Fruit fly (Drosophila melanogaster): Measurements from ENCODE around the gene CG10650.
A peak's percentile ranks its signal among the peaks of the same experiment; 100 is the strongest.

CG10650 gene

DNA sequence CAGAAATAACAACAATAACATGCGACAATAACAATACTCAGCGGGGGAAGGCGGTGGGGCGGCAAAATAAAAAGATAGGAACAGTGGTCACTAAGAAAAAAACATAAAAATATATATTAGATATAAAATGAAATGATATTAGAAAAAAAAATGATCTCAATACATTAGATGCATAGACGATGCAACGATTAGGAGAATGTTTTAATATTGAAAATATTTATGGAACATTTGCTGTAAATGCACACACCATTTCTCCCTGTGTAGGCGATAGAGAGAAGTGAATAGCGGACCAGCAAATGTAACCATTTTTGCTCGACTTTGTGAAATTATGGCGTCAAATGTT is 29.5 kb downstream of the CG10650 start (continued):
- TF ChIP-seq Abd-B (GFP tag; optimal IDR thresholded peaks at IDR 0.05): peak; percentile 53
- TF ChIP-seq CG2202 (tag; optimal IDR thresholded peaks at IDR 0.05): no peak
- peak; percentile 90 for TF ChIP-seq ham (GFP tag; IDR thresholded peaks at IDR 0.05)
- TF ChIP-seq CG3163 (GFP tag; optimal IDR thresholded peaks at IDR 0.05): no peak
- peak; percentile 43 for TF ChIP-seq CG12942 (GFP tag; optimal IDR thresholded peaks at IDR 0.05)
- peak; percentile 10 for TF ChIP-seq NK7.1 (GFP tag; optimal IDR thresholded peaks at IDR 0.05)
- peak; percentile 73 for TF ChIP-seq NfI (GFP tag; optimal IDR thresholded peaks at IDR 0.05)
- TF ChIP-seq Hr3 (GFP tag; optimal IDR thresholded peaks at IDR 0.05): peak; percentile 47
- peak; percentile 62 for TF ChIP-seq CG7987 (GFP tag; optimal IDR thresholded peaks at IDR 0.05)
- peak; percentile 34 for TF ChIP-seq CG4820 (GFP tag; optimal IDR thresholded peaks at IDR 0.05)
- peak; percentile 15 for TF ChIP-seq CG9609 (GFP tag; optimal IDR thresholded peaks at IDR 0.05)
- TF ChIP-seq chinmo (GFP tag; IDR thresholded peaks at IDR 0.05; ENCODE audit: partially characterized antibody): no peak; the same call in 2 of the 4 replicates
- no peak for TF ChIP-seq tll (GFP tag; optimal IDR thresholded peaks at IDR 0.05)
- TF ChIP-seq odd (GFP tag; optimal IDR thresholded peaks at IDR 0.05): peak; percentile 3
- TF ChIP-seq usp (GFP tag; optimal IDR thresholded peaks at IDR 0.05): no peak
- peak; percentile 94 for TF ChIP-seq al (GFP tag; IDR thresholded peaks at IDR 0.05)
- no peak for TF ChIP-seq cg (GFP tag; optimal IDR thresholded peaks at IDR 0.05)
- peak; percentile 65 for TF ChIP-seq nmo (GFP tag; optimal IDR thresholded peaks at IDR 0.05)
- peak; percentile 75 for TF ChIP-seq CG1233 (GFP tag; optimal IDR thresholded peaks at IDR 0.05)
- TF ChIP-seq her (GFP tag; optimal IDR thresholded peaks at IDR 0.05): no peak
- peak; percentile 42 for TF ChIP-seq B-H2 (GFP tag; optimal IDR thresholded peaks at IDR 0.05)
- peak; percentile 57 for TF ChIP-seq CG30403 (GFP tag; optimal IDR thresholded peaks at IDR 0.05)
- no peak for TF ChIP-seq lov (optimal IDR thresholded peaks at IDR 0.05)
- TF ChIP-seq lov (GFP tag; IDR thresholded peaks at IDR 0.05): no peak
- TF ChIP-seq bsh (GFP tag; optimal IDR thresholded peaks at IDR 0.05): peak in 1 of 2 experiments; percentile 66
- TF ChIP-seq Lpt (GFP tag; optimal IDR thresholded peaks at IDR 0.05): no peak
- TF ChIP-seq Lhr (GFP tag; optimal IDR thresholded peaks at IDR 0.05): no peak
- TF ChIP-seq CG13287 (GFP tag; IDR thresholded peaks at IDR 0.05; ENCODE audit: partially characterized antibody): 0 out of 2 replicates have a peak, but pooled peaks have one; percentile 12
- no peak for TF ChIP-seq CG9876 (GFP tag; optimal IDR thresholded peaks at IDR 0.05)
- TF ChIP-seq vvl (GFP tag; IDR thresholded peaks at IDR 0.05): peak; percentile 92
- TF ChIP-seq CG4424 (GFP tag; optimal IDR thresholded peaks at IDR 0.05): peak; percentile 69
- TF ChIP-seq CG4707 (GFP tag; optimal IDR thresholded peaks at IDR 0.05): peak; percentile 16
- TF ChIP-seq CG10209 (GFP tag; optimal IDR thresholded peaks at IDR 0.05): peak; percentile 68
- peak; percentile 4 for TF ChIP-seq bab2 (GFP tag; optimal IDR thresholded peaks at IDR 0.05)
- TF ChIP-seq CG10654 (GFP tag; optimal IDR thresholded peaks at IDR 0.05): peak; percentile 53
- no peak for TF ChIP-seq Hr39 (optimal IDR thresholded peaks at IDR 0.05)
- TF ChIP-seq org-1 (GFP tag; optimal IDR thresholded peaks at IDR 0.05): peak; percentile 58
- TF ChIP-seq CG8944 (GFP tag; optimal IDR thresholded peaks at IDR 0.05): no peak
- TF ChIP-seq CG4854 (GFP tag; optimal IDR thresholded peaks at IDR 0.05): peak; percentile 45
- peak; percentile 68 for TF ChIP-seq CG8765 (GFP tag; IDR thresholded peaks at IDR 0.05)
- peak; percentile 39 for TF ChIP-seq az2 (GFP tag; optimal IDR thresholded peaks at IDR 0.05)
- peak; percentile 85 for TF ChIP-seq CG17328 (GFP tag; IDR thresholded peaks at IDR 0.05)
- TF ChIP-seq CrebB (tag; optimal IDR thresholded peaks at IDR 0.05): peak; percentile 29
- peak; percentile 77 for TF ChIP-seq Fer2 (tag; optimal IDR thresholded peaks at IDR 0.05)
- no peak for TF ChIP-seq jumu (GFP tag; optimal IDR thresholded peaks at IDR 0.05)
- no peak for TF ChIP-seq CG14965 (GFP tag; optimal IDR thresholded peaks at IDR 0.05; ENCODE audit: borderline replicate concordance)
- TF ChIP-seq NC2β (GFP tag; optimal IDR thresholded peaks at IDR 0.05): peak; percentile 19
- peak; percentile 49 for TF ChIP-seq Spps (tag; optimal IDR thresholded peaks at IDR 0.05)
- peak; percentile 88 for TF ChIP-seq CG10366 (GFP tag; IDR thresholded peaks at IDR 0.05)
- TF ChIP-seq fru (optimal IDR thresholded peaks at IDR 0.05): no peak
- peak; percentile 62; the same call in 1 of the 2 replicates for TF ChIP-seq Nf-YA (GFP tag; IDR thresholded peaks at IDR 0.05)
- no peak for TF ChIP-seq br (optimal IDR thresholded peaks at IDR 0.05)
- TF ChIP-seq otp (GFP tag; IDR thresholded peaks at IDR 0.05): peak; percentile 88

Data from whole organism, embryonic.